Worm (Caenorhabditis elegans) whole organism, L4 larva: Measurements from ENCODE around the gene B0478.3.

Source experiments
- F26F4.8 ChIP-seq: fragments of 200-800 bp; sonication (Bioruptor generic); conservative IDR thresholded peaks from 2 replicates; pipeline ENCODE4 v1.3.6; 2022; ENCODE audit warnings: missing genetic modification characterization, missing compliant biosample characterization
- F49E8.2 ChIP-seq: sonication (generic microtip); optimal IDR thresholded peaks from 2 replicates; lab custom pipeline; 2016; ENCODE audit warnings: missing compliant biosample characterization, mild to moderate bottlenecking, missing genetic modification characterization, borderline replicate concordance
- aha-1 ChIP-seq: fragments of 150-350 bp; peaks from one replicate; lab custom pipeline; 2014; ENCODE audit warnings: missing biosample characterization, missing genetic modification characterization
- arid-1 ChIP-seq: fragments of 200-800 bp; sonication (Bioruptor generic); conservative IDR thresholded peaks from 2 replicates; pipeline ENCODE4 v1.3.6; 2022; ENCODE audit warnings: missing genetic modification reagents, missing genetic modification characterization, missing compliant biosample characterization
- ctbp-1 ChIP-seq: fragments of 200-800 bp; sonication (Bioruptor generic); IDR thresholded peaks from 2 replicates; pipeline ENCODE4 v1.3.6; 2022; ENCODE audit warnings: missing genetic modification reagents, missing genetic modification characterization, missing compliant biosample characterization
- daf-16 ChIP-seq, 3 experiments: sonication (generic microtip); optimal IDR thresholded peaks; 2 replicates each; lab custom pipeline; 2016 to 2017; ENCODE audit warnings: missing genetic modification characterization in 3 of 3, missing genetic modification reagents in 3 of 3, mild to moderate bottlenecking in 2 of 3, missing compliant biosample characterization in 2 of 3, missing biosample characterization in 1 of 3, moderate library complexity in 1 of 3
- dmd-8 ChIP-seq: fragments of 200-800 bp; sonication (Bioruptor generic); IDR thresholded peaks from 2 replicates; pipeline ENCODE4 v1.3.6; 2022; ENCODE audit warnings: missing genetic modification characterization, missing compliant biosample characterization
- dpl-1 ChIP-seq: fragments of 150-350 bp; optimal IDR thresholded peaks from 2 replicates; lab custom pipeline; 2014; ENCODE audit warnings: missing biosample characterization, missing genetic modification reagents, missing genetic modification characterization
- hif-1 ChIP-seq, 2 experiments: sonication (generic microtip); optimal IDR thresholded peaks; 2 replicates each; lab custom pipeline; 2016 to 2017; ENCODE audit warnings: missing compliant biosample characterization in 2 of 2, missing genetic modification characterization in 2 of 2, missing genetic modification reagents in 2 of 2, missing genotype in 2 of 2, mild to moderate bottlenecking in 1 of 2
- jun-1 ChIP-seq: fragments of 150-350 bp; optimal IDR thresholded peaks from 2 replicates; lab custom pipeline; 2014; ENCODE audit warnings: missing biosample characterization, missing genetic modification reagents, missing genetic modification characterization
- lin-38 ChIP-seq: fragments of 200-800 bp; sonication (Bioruptor generic); IDR thresholded peaks from 2 replicates; pipeline ENCODE4 v1.3.6; 2022; ENCODE audit warnings: missing genetic modification reagents, missing genetic modification characterization, missing compliant biosample characterization
- lsy-2 ChIP-seq, 2 experiments: fragments of 150-350 bp in 1 of 2; sonication (generic microtip) in 1 of 2; optimal IDR thresholded peaks; 2 replicates each; lab custom pipeline; 2014 to 2017; ENCODE audit warnings: missing biosample characterization in 2 of 2, missing genetic modification characterization in 2 of 2
- madf-5 ChIP-seq, 2 experiments: fragments of 200-800 bp; sonication (Bioruptor generic); IDR thresholded peaks; 2 replicates each; pipeline ENCODE4 v1.3.6; 2022; ENCODE audit warnings: missing compliant biosample characterization in 2 of 2, missing genetic modification characterization in 2 of 2
- nhr-102 ChIP-seq: sonication (generic microtip); optimal IDR thresholded peaks from 2 replicates; lab custom pipeline; 2016; ENCODE audit warnings: mild to moderate bottlenecking, missing genetic modification characterization, moderate library complexity, missing compliant biosample characterization
- nhr-237 ChIP-seq: sonication (generic microtip); optimal IDR thresholded peaks from 2 replicates; lab custom pipeline; 2017; ENCODE audit warnings: missing biosample characterization, missing genetic modification characterization
- nhr-42 ChIP-seq: fragments of 200-800 bp; sonication (Bioruptor generic); IDR thresholded peaks from 2 replicates; pipeline ENCODE4 v1.3.6; 2022; ENCODE audit warnings: missing genetic modification characterization, missing compliant biosample characterization
- set-16 ChIP-seq: fragments of 200-800 bp; sonication (Bioruptor generic); IDR thresholded peaks from 2 replicates; pipeline ENCODE4 v1.3.6; 2022; ENCODE audit warnings: missing genetic modification reagents, missing genetic modification characterization, missing compliant biosample characterization
- snpc-1.2 ChIP-seq: fragments of 200-800 bp; sonication (Bioruptor generic); IDR thresholded peaks from 2 replicates; pipeline ENCODE4 v1.3.6; 2022; ENCODE audit warnings: missing genetic modification reagents, missing genetic modification characterization, missing compliant biosample characterization
- vab-7 ChIP-seq: fragments of 200-800 bp; sonication (Bioruptor generic); IDR thresholded peaks from 2 replicates; pipeline ENCODE4 v1.3.6; 2022; ENCODE audit warnings: missing genetic modification reagents, missing genetic modification characterization, missing compliant biosample characterization

B0478.3 gene

ce11 chrIV:6919318-6919717 lies 45.1 kb downstream of the B0478.3 start, which contains the start of gene ruvb-2 (continued):
- peak in 1 of 2 experiments; percentile 14 for TF ChIP-seq daf-16 (GFP tag; optimal IDR thresholded peaks at IDR 0.05; lab: Kevin White, UChicago)
- TF ChIP-seq daf-16 (tag; optimal IDR thresholded peaks at IDR 0.05; lab: Kevin White, UChicago), result peak; percentile 48
- no peak for TF ChIP-seq F26F4.8
- no peak for TF ChIP-seq nhr-237 (tag; lab: Kevin White, UChicago)
- peak; percentile 11 for TF ChIP-seq jun-1 (tag; lab: Kevin White, UChicago)
- TF ChIP-seq dpl-1 (GFP tag; lab: Kevin White, UChicago), result peak; percentile 92
- peak; percentile 97 for TF ChIP-seq aha-1 (tag; lab: Kevin White, UChicago)
- TF ChIP-seq nhr-42 (GFP tag; lab: Robert Waterston, UW), result peak; percentile 33; the same call in 1 of the 2 replicates
- peak; percentile 72 for TF ChIP-seq nhr-102
- peak; percentile 6 to 93 for TF ChIP-seq lsy-2 (tag; optimal IDR thresholded peaks at IDR 0.05; lab: Kevin White, UChicago)

- no peak for TF ChIP-seq dmd-8 (GFP tag; lab: Robert Waterston, UW)
- TF ChIP-seq lsy-2 (tag; optimal IDR thresholded peaks at IDR 0.05; lab: Kevin White, UChicago), result no peak
- TF ChIP-seq hif-1 (tag; optimal IDR thresholded peaks at IDR 0.05; lab: Kevin White, UChicago), result no peak
- 0 out of 2 replicates have a peak, but pooled peaks have one; percentile 24 for TF ChIP-seq lin-38 (GFP tag; lab: Robert Waterston, UW)
- no peak for TF ChIP-seq madf-5 (GFP tag; IDR thresholded peaks at IDR 0.05; lab: Robert Waterston, UW)
These were observed 47.6 kb downstream of the B0478.3 start for ce11 chrIV:6916831-6917230.

- peak; percentile 40 for TF ChIP-seq set-16 (GFP tag; lab: Robert Waterston, UW)
- peak; percentile 21 for TF ChIP-seq F49E8.2 (tag; lab: Kevin White, UChicago)
- TF ChIP-seq vab-7 (GFP tag; lab: Robert Waterston, UW), result 0 out of 2 replicates have a peak, but pooled peaks have one; percentile 31
- 0 out of 2 replicates have a peak, but pooled peaks have one; percentile 21 for TF ChIP-seq arid-1 (GFP tag; lab: Robert Waterston, UW)
- TF ChIP-seq ctbp-1 (GFP tag; lab: Robert Waterston, UW), result peak; percentile 47; the same call in 1 of the 2 replicates
- peak; percentile 56 for TF ChIP-seq lin-38 (GFP tag; lab: Robert Waterston, UW)
- TF ChIP-seq snpc-1.2 (GFP tag; lab: Robert Waterston, UW), result peak; percentile 88
- TF ChIP-seq, all 104 proteins: peak for 7; not testable (repeated sequence) for 97
These were observed 50.2 kb downstream of the B0478.3 start for ce11 chrIV:6914161-6914585.
